Worm (Caenorhabditis elegans) whole organism, L2 larva: ENCODE data around the gene acs-2.
A peak's percentile ranks its signal among the peaks of the same experiment; 100 is the strongest.
"Not testable (repeated sequence)": the region's sequence is repeated elsewhere in the genome, so short reads cannot be mapped to it uniquely, and the experiment has no call there.

Experiments
- F13H6.1 ChIP-seq: sonication (generic microtip); optimal IDR thresholded peaks from 2 replicates; lab custom pipeline; 2016; ENCODE audit warnings: missing genetic modification characterization, missing compliant biosample characterization
- ZK546.5 ChIP-seq: sonication (generic microtip); optimal IDR thresholded peaks from 2 replicates; lab custom pipeline; 2017; ENCODE audit warnings: missing biosample characterization, missing genetic modification characterization
- alr-1 ChIP-seq: fragments of 150-350 bp; optimal IDR thresholded peaks from 2 replicates; lab custom pipeline; 2014; ENCODE audit warnings: missing biosample characterization, missing genetic modification characterization
- aly-2 ChIP-seq: fragments of 150-350 bp; optimal IDR thresholded peaks from 2 replicates; lab custom pipeline; 2014; ENCODE audit warnings: missing biosample characterization, missing genetic modification characterization
- ama-1 ChIP-seq: fragments of 150-350 bp; optimal IDR thresholded peaks from 2 replicates; lab custom pipeline; 2018; ENCODE audit warnings: inconsistent platforms
- blmp-1 ChIP-seq: sonication (generic microtip); optimal IDR thresholded peaks from 2 replicates; lab custom pipeline; 2017; ENCODE audit warnings: missing genetic modification characterization, mild to moderate bottlenecking, missing compliant biosample characterization, antibody characterized with exemption, moderate library complexity; ENCODE audit not compliant: insufficient read depth
- ceh-82 ChIP-seq: fragments of 150-350 bp; optimal IDR thresholded peaks from 2 replicates; lab custom pipeline; 2014; ENCODE audit warnings: missing biosample characterization, missing genetic modification characterization
- crh-2 ChIP-seq: sonication (generic microtip); optimal IDR thresholded peaks from 2 replicates; lab custom pipeline; 2017; ENCODE audit warnings: missing biosample characterization, missing genetic modification characterization
- dmd-4 ChIP-seq: sonication (generic microtip); optimal IDR thresholded peaks from 2 replicates; lab custom pipeline; 2017; ENCODE audit warnings: missing biosample characterization, missing genetic modification characterization
- egl-27 ChIP-seq: sonication (generic microtip); optimal IDR thresholded peaks from 3 replicates; lab custom pipeline; 2017; ENCODE audit warnings: missing biosample characterization, missing genetic modification reagents, missing genetic modification characterization
- elt-1 ChIP-seq: fragments of 150-350 bp; optimal IDR thresholded peaks from 2 replicates; lab custom pipeline; 2014; ENCODE audit warnings: missing biosample characterization, missing genetic modification characterization
- elt-3 ChIP-seq: sonication (generic microtip); optimal IDR thresholded peaks from 2 replicates; lab custom pipeline; 2017; ENCODE audit warnings: missing biosample characterization, missing genetic modification characterization
- fos-1 ChIP-seq: fragments of 150-350 bp; optimal IDR thresholded peaks from 2 replicates; lab custom pipeline; 2014; ENCODE audit warnings: missing biosample characterization, missing genetic modification characterization
- gmeb-1 ChIP-seq: fragments of 150-350 bp; optimal IDR thresholded peaks from 2 replicates; lab custom pipeline; 2014; ENCODE audit warnings: missing biosample characterization, missing genetic modification characterization
- lin-13 ChIP-seq: fragments of 150-350 bp; optimal IDR thresholded peaks from 2 replicates; lab custom pipeline; 2014; ENCODE audit warnings: missing biosample characterization, missing genetic modification reagents, missing genetic modification characterization
- lsy-2 ChIP-seq, 2 experiments: fragments of 150-350 bp in 1 of 2; sonication (generic microtip) in 1 of 2; optimal IDR thresholded peaks; 2 replicates each; lab custom pipeline; 2014 to 2017; ENCODE audit warnings: missing biosample characterization in 2 of 2, missing genetic modification characterization in 2 of 2
- mbf-1 ChIP-seq: sonication (generic microtip); optimal IDR thresholded peaks from 2 replicates; lab custom pipeline; 2017; ENCODE audit warnings: missing biosample characterization, missing genetic modification characterization
- mdl-1 ChIP-seq, 2 experiments: fragments of 150-350 bp in 1 of 2; sonication (generic microtip) in 1 of 2; optimal IDR thresholded peaks; 2 replicates each; lab custom pipeline; 2017; ENCODE audit warnings: missing biosample characterization in 2 of 2, missing genetic modification characterization in 2 of 2
- nhr-11 ChIP-seq: fragments of 150-350 bp; optimal IDR thresholded peaks from 2 replicates; lab custom pipeline; 2014; ENCODE audit warnings: missing biosample characterization, missing genetic modification characterization
- nhr-12 ChIP-seq: fragments of 150-350 bp; optimal IDR thresholded peaks from 2 replicates; lab custom pipeline; 2014; ENCODE audit warnings: missing biosample characterization, missing genetic modification characterization
- nhr-129 ChIP-seq: fragments of 150-350 bp; optimal IDR thresholded peaks from 2 replicates; lab custom pipeline; 2014; ENCODE audit warnings: missing biosample characterization, missing genetic modification characterization
- nhr-23 ChIP-seq: fragments of 150-350 bp; optimal IDR thresholded peaks from 2 replicates; lab custom pipeline; 2014; ENCODE audit warnings: missing biosample characterization, missing genetic modification reagents, missing genetic modification characterization
- nhr-237 ChIP-seq: fragments of 150-350 bp; optimal IDR thresholded peaks from 2 replicates; lab custom pipeline; 2014; ENCODE audit warnings: missing biosample characterization, missing genetic modification characterization
- nhr-25 ChIP-seq: fragments of 150-350 bp; sonication (generic microtip); optimal IDR thresholded peaks from 3 replicates; lab custom pipeline; 2014; ENCODE audit warnings: missing biosample characterization, missing genetic modification characterization
- nhr-6 ChIP-seq: fragments of 150-350 bp; optimal IDR thresholded peaks from 2 replicates; lab custom pipeline; 2014; ENCODE audit warnings: missing biosample characterization, missing genetic modification characterization
- peb-1 ChIP-seq: fragments of 150-350 bp; optimal IDR thresholded peaks from 2 replicates; lab custom pipeline; 2014; ENCODE audit warnings: missing biosample characterization, missing genetic modification characterization
- skn-1 ChIP-seq: sonication (generic microtip); optimal IDR thresholded peaks from 2 replicates; lab custom pipeline; 2017; ENCODE audit warnings: missing biosample characterization, missing genetic modification characterization
- sma-3 ChIP-seq: sonication (generic microtip); optimal IDR thresholded peaks from 2 replicates; lab custom pipeline; 2016; ENCODE audit warnings: missing genetic modification reagents, missing genetic modification characterization, missing compliant biosample characterization
- sma-9 ChIP-seq, 2 experiments: fragments of 150-350 bp in 1 of 2; sonication (generic microtip) in 1 of 2; optimal IDR thresholded peaks; 2 replicates each; lab custom pipeline; 2014 to 2016; ENCODE audit warnings: missing genetic modification characterization in 2 of 2, mild to moderate bottlenecking in 1 of 2, missing biosample characterization in 1 of 2, missing compliant biosample characterization in 1 of 2, missing genetic modification reagents in 1 of 2, moderate library complexity in 1 of 2
- snpc-4 ChIP-seq: fragments of 150-350 bp; optimal IDR thresholded peaks from 2 replicates; lab custom pipeline; 2014; ENCODE audit warnings: missing biosample characterization, missing genetic modification characterization
- unc-39 ChIP-seq: fragments of 150-350 bp; optimal IDR thresholded peaks from 2 replicates; lab custom pipeline; 2014; ENCODE audit warnings: missing biosample characterization, missing genetic modification characterization
- unc-55 ChIP-seq: fragments of 150-350 bp; sonication (generic microtip); optimal IDR thresholded peaks from 3 replicates; lab custom pipeline; 2014; ENCODE audit warnings: missing biosample characterization, missing genetic modification reagents, missing genetic modification characterization
- unc-62 ChIP-seq: fragments of 150-350 bp; optimal IDR thresholded peaks from 2 replicates; lab custom pipeline; 2014; ENCODE audit warnings: missing biosample characterization, missing genetic modification reagents, missing genetic modification characterization
- zag-1 ChIP-seq: fragments of 150-350 bp; optimal IDR thresholded peaks from 2 replicates; lab custom pipeline; 2014; ENCODE audit warnings: missing biosample characterization, missing genetic modification characterization
- ztf-1 ChIP-seq: fragments of 200-800 bp; sonication (Bioruptor generic); conservative IDR thresholded peaks from 2 replicates; pipeline ENCODE4 v1.3.6; 2022; ENCODE audit warnings: missing genetic modification characterization, missing compliant biosample characterization
- ztf-4 ChIP-seq: fragments of 150-350 bp; optimal IDR thresholded peaks from 2 replicates; lab custom pipeline; 2014; ENCODE audit warnings: missing biosample characterization, missing genetic modification characterization

acs-2 gene

DNA sequence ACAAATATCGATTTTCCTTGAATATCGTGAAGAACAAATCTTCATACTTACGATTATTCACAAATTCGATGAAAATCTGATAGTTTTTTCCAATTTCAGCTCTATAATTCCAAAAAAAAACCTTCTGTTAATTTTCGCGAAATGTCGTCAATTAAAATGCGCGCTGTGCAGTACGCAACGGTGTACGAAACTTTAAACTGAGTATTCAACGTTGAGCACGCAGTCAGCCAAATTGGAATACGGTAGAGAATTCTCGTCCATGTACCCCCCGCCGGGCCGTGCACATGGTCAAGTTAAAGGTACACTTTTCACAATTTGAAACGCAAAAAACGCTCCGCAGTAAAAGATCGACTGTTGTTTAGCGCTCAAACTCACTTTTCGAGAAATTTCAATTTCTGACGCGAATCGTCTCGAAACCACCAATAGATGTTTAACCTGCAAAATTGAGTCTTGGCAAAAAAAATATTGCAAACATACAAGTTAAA lies 23.0 kb downstream of the acs-2 start, which contains the start of gene F28F8.7:
TSS of gene F28F8.7 (minus strand) at position 435 of the 485 bp plus-strand sequence.
- TF ChIP-seq nhr-129 (tag; lab: Kevin White, UChicago) (peak; percentile 7), lin-13 (peak; percentile 9), F13H6.1 (peak; percentile 25), sma-3 (peak; percentile 49), lsy-2 (tag; optimal IDR thresholded peaks at IDR 0.05; lab: Kevin White, UChicago) (peak; percentile 65 to 95), crh-2 (tag; lab: Kevin White, UChicago) (peak; percentile 24), unc-55 (GFP tag; lab: Kevin White, UChicago) (peak; percentile 65)
- TF ChIP-seq, all 48 proteins: peak for 7; not testable (repeated sequence) for 41

DNA sequence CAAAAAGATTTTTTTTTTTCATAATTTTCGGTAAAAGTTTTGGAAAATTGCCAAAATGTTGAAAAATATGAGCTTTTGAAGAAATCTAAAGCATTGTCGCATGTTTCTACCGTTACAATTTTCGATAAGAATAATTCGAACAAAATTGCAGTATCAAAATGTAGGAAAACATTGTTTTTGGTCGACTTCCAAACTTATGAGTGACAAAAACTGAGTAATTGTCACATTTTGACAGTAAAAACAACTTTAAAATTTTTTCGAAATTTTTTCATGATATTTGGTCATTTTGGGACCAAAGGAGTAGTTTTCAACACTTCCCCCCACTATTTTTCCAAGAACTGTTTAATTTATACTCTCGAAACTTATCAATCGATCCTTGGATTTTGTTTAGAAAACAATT lies 27.4 kb downstream of the acs-2 start, which contains the start of gene fbxa-139:
TSS of gene fbxa-139 (minus strand) at position 101 of the 400 bp plus-strand sequence.
- TF ChIP-seq fos-1 (no peak), nhr-129 (tag; lab: Kevin White, UChicago) (no peak), nhr-23 (tag; lab: Kevin White, UChicago) (no peak), mbf-1 (tag; lab: Kevin White, UChicago) (no peak), ceh-82 (tag; lab: Kevin White, UChicago) (no peak), snpc-4 (tag; lab: Kevin White, UChicago) (no peak), nhr-6 (tag; lab: Kevin White, UChicago) (no peak), skn-1 (no peak), nhr-25 (tag; lab: Kevin White, UChicago) (no peak)

DNA sequence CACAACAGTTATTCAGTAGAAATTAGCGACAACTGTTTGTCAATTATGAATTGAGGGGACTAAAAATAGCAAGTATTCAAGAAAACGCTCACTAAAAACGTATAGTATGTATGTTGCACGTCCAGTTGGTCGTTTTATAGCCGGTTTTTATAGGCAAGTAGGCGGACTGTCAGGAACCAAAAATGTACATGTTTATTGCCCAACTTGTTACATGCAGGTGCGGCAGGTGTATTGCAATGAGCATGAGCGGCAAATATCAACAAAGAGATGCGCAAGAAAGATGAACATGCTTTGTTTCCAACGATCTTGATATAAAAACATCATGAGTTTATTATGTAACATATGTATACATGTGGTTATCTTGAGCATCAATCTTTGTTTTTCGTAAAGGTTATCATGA lies 32.6 kb downstream of the acs-2 start, which contains the start of gene B0391.14:
TSS of gene B0391.14 (minus strand) at position 101 of the 400 bp plus-strand sequence.
- TF ChIP-seq nhr-12 (tag; lab: Kevin White, UChicago); zag-1 (tag; lab: Kevin White, UChicago); blmp-1: not testable (repeated sequence)

DNA sequence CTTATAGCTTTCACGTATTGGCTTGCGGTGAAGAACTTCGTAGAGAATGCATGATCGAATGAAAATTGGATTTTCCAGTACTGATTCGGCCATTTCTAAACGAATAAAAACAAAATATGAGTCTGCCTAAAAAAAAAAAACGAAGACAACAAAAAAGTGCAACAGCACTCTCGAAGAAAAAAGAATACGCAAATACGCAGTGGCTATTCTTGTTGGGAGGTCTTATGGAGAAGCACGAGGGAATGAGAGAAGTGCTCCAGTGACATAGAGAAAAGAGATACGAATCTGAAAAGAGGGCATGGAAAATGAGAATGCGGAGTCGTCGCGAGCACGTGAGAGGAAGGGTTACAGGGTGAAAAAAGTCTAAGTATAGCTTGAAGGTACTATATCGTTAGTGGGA lies 35.1 kb downstream of the acs-2 start, which contains the start of gene fbxa-152:
TSS of gene fbxa-152 (minus strand) at position 101 of the 400 bp plus-strand sequence.
- no peak for TF ChIP-seq lin-13
- TF ChIP-seq zag-1 (tag; lab: Kevin White, UChicago), result no peak
- no peak for TF ChIP-seq mdl-1 (tag; optimal IDR thresholded peaks at IDR 0.05; lab: Kevin White, UChicago)
- no peak for TF ChIP-seq unc-39 (tag; lab: Kevin White, UChicago)
- TF ChIP-seq aly-2 (tag; lab: Kevin White, UChicago), result no peak
- TF ChIP-seq ztf-4 (tag; lab: Kevin White, UChicago), result no peak
- TF ChIP-seq alr-1 (tag; lab: Kevin White, UChicago), result no peak
- TF ChIP-seq elt-1, result no peak
- TF ChIP-seq ama-1 (lab: Kevin White, UChicago), result no peak
- TF ChIP-seq nhr-25 (tag; lab: Kevin White, UChicago), result no peak
- no peak for TF ChIP-seq dmd-4 (tag; lab: Kevin White, UChicago)
- no peak for TF ChIP-seq sma-9 (GFP tag; optimal IDR thresholded peaks at IDR 0.05; lab: Kevin White, UChicago)
- no peak for TF ChIP-seq sma-9 (tag; optimal IDR thresholded peaks at IDR 0.05; lab: Kevin White, UChicago)
- TF ChIP-seq nhr-6 (tag; lab: Kevin White, UChicago), result no peak
- no peak for TF ChIP-seq nhr-11 (tag; lab: Kevin White, UChicago)
- no peak for TF ChIP-seq peb-1 (tag; lab: Kevin White, UChicago)
- TF ChIP-seq ZK546.5, result no peak
- TF ChIP-seq ceh-82 (tag; lab: Kevin White, UChicago), result no peak
- TF ChIP-seq nhr-12 (tag; lab: Kevin White, UChicago), result no peak
- TF ChIP-seq, all 48 proteins: peak for 0

DNA sequence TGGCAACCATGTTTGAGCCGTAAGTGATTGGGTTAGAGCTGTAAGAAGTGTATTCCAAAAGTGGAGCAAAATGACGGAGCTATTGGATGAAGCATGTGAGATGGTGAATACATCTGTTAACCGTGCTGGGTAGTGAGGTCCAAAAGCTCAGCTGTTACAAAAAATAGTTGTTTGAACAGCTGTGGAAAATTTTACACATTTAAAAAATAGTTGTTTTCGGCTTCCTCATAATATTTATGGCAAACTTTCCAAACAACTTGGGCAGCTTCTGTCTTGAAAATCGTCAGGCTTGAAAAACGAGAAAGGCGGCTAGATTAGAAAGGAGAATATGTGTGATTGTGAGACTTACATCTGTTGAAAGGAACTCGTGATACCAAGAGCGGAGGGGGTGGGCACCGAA lies 37.9 kb downstream of the acs-2 start, which contains the start of gene fbxa-154:
TSS of gene fbxa-154 (minus strand) at position 101 of the 400 bp plus-strand sequence.
- no peak for TF ChIP-seq egl-27 (tag; lab: Kevin White, UChicago)
- TF ChIP-seq elt-3 (tag; lab: Kevin White, UChicago), result no peak
- TF ChIP-seq nhr-237 (tag; lab: Kevin White, UChicago), result no peak
- TF ChIP-seq dmd-4 (tag; lab: Kevin White, UChicago), result no peak
- no peak for TF ChIP-seq nhr-12 (tag; lab: Kevin White, UChicago)
- TF ChIP-seq snpc-4 (tag; lab: Kevin White, UChicago), result no peak
- no peak for TF ChIP-seq gmeb-1 (tag; lab: Kevin White, UChicago)
- TF ChIP-seq nhr-6 (tag; lab: Kevin White, UChicago), result no peak
- no peak for TF ChIP-seq unc-62 (GFP tag; lab: Kevin White, UChicago)
- no peak for TF ChIP-seq ztf-1 (GFP tag; lab: Robert Waterston, UW)
- no peak for TF ChIP-seq elt-1
- TF ChIP-seq lin-13, result no peak
